Fruit fly (Drosophila melanogaster) whole organism, prepupa: ENCODE measurements around the gene ninaC.
A peak's percentile ranks its signal among the peaks of the same experiment; 100 is the strongest.

ENCODE experiments used
- Blimp-1 ChIP-seq: fragments of 200-800 bp; sonication (Bioruptor generic); optimal IDR thresholded peaks from 3 replicates; lab custom pipeline; 2017; ENCODE audit warnings: missing biosample characterization, missing genetic modification characterization, mild to moderate bottlenecking, moderate library complexity, missing genetic modification reagents
- CG10669 ChIP-seq: fragments of 200-800 bp; sonication (Bioruptor generic); optimal IDR thresholded peaks from 3 replicates; lab custom pipeline; 2018; ENCODE audit warnings: missing biosample characterization, mild to moderate bottlenecking, missing genetic modification characterization, moderate library complexity
- CG11762 ChIP-seq: fragments of 200-800 bp; sonication (Bioruptor generic); optimal IDR thresholded peaks from 3 replicates; lab custom pipeline; 2016; ENCODE audit warnings: missing biosample characterization, missing genetic modification characterization; ENCODE audit not compliant: insufficient read depth
- CG11902 ChIP-seq: fragments of 200-800 bp; sonication (Bioruptor generic); optimal IDR thresholded peaks from 3 replicates; lab custom pipeline; 2016; ENCODE audit warnings: missing biosample characterization, missing genetic modification characterization
- CG15336 ChIP-seq: fragments of 200-800 bp; sonication (Bioruptor generic); IDR thresholded peaks from 2 replicates; pipeline ENCODE4 v1.3.6; 2022; ENCODE audit warnings: missing biosample characterization, missing genetic modification characterization
- CG1621 ChIP-seq: fragments of 200-800 bp; sonication (Bioruptor generic); optimal IDR thresholded peaks from 3 replicates; lab custom pipeline; 2018; ENCODE audit warnings: missing biosample characterization, mild to moderate bottlenecking, missing genetic modification characterization
- CG16779 ChIP-seq: fragments of 200-800 bp; sonication (Bioruptor generic); optimal IDR thresholded peaks from 3 replicates; lab custom pipeline; 2017; ENCODE audit warnings: missing biosample characterization, mild to moderate bottlenecking, missing genetic modification characterization
- CG3032 ChIP-seq: fragments of 200-800 bp; optimal IDR thresholded peaks from 2 replicates; lab custom pipeline; 2019; ENCODE audit warnings: missing biosample characterization, mild to moderate bottlenecking, missing genetic modification characterization, moderate library complexity
- CG31627 ChIP-seq: fragments of 200-800 bp; sonication (Bioruptor generic); optimal IDR thresholded peaks from 3 replicates; lab custom pipeline; 2016; ENCODE audit warnings: missing biosample characterization, missing genetic modification characterization
- CG32006 ChIP-seq: fragments of 200-800 bp; sonication (Bioruptor generic); optimal IDR thresholded peaks from 3 replicates; lab custom pipeline; 2017; ENCODE audit warnings: missing biosample characterization, mild to moderate bottlenecking, missing genetic modification characterization
- CG3919 ChIP-seq: fragments of 200-800 bp; sonication (Bioruptor generic); optimal IDR thresholded peaks from 3 replicates; lab custom pipeline; 2016; ENCODE audit warnings: missing biosample characterization, missing genetic modification characterization
- CG4318 ChIP-seq: fragments of 200-800 bp; sonication (Bioruptor generic); optimal IDR thresholded peaks from 3 replicates; lab custom pipeline; 2017; ENCODE audit warnings: missing biosample characterization, mild to moderate bottlenecking, missing genetic modification characterization
- CG6854 ChIP-seq: fragments of 200-800 bp; sonication (Bioruptor generic); optimal IDR thresholded peaks from 2 replicates; lab custom pipeline; 2017; ENCODE audit warnings: missing biosample characterization, mild to moderate bottlenecking, missing genetic modification characterization
- CG7368 ChIP-seq: fragments of 200-800 bp; sonication (Bioruptor generic); optimal IDR thresholded peaks from 3 replicates; lab custom pipeline; 2016; ENCODE audit warnings: missing biosample characterization, missing genetic modification characterization
- CG8119 ChIP-seq: fragments of 200-800 bp; sonication (Bioruptor generic); IDR thresholded peaks from 3 replicates; pipeline ENCODE4 v1.3.6; 2022; ENCODE audit warnings: missing biosample characterization, missing genetic modification characterization
- CG8319 ChIP-seq: fragments of 200-800 bp; sonication (Bioruptor generic); optimal IDR thresholded peaks from 3 replicates; lab custom pipeline; 2016; ENCODE audit warnings: missing biosample characterization, missing genetic modification characterization
- CG8632 ChIP-seq: fragments of 200-800 bp; sonication (Bioruptor generic); optimal IDR thresholded peaks from 3 replicates; lab custom pipeline; 2016; ENCODE audit warnings: missing biosample characterization, missing genetic modification characterization
- CG9139 ChIP-seq: fragments of 200-800 bp; sonication (Bioruptor generic); optimal IDR thresholded peaks from 3 replicates; lab custom pipeline; 2017; ENCODE audit warnings: missing biosample characterization, mild to moderate bottlenecking, missing genetic modification characterization
- Eip75B ChIP-seq: fragments of 200-800 bp; sonication (Bioruptor generic); optimal IDR thresholded peaks from 3 replicates; lab custom pipeline; 2016; ENCODE audit warnings: missing biosample characterization, missing genetic modification characterization
- Eip78C ChIP-seq: fragments of 200-800 bp; sonication (Bioruptor generic); peaks from one replicate; lab custom pipeline; 2016; ENCODE audit warnings: missing biosample characterization, missing genetic modification characterization
- Eip93F ChIP-seq: fragments of 200-800 bp; sonication (Bioruptor generic); optimal IDR thresholded peaks from 2 replicates; lab custom pipeline; 2016; ENCODE audit warnings: missing biosample characterization, mild to moderate bottlenecking, missing genetic modification characterization
- Ets21C ChIP-seq: fragments of 200-800 bp; sonication (Bioruptor generic); optimal IDR thresholded peaks from 3 replicates; lab custom pipeline; 2016; ENCODE audit warnings: missing biosample characterization, missing genetic modification characterization
- Gug ChIP-seq: fragments of 200-800 bp; sonication (Bioruptor generic); IDR thresholded peaks from 2 replicates; pipeline ENCODE4 v1.3.6; 2022; ENCODE audit warnings: missing biosample characterization, missing genetic modification characterization
- Hr38 ChIP-seq: sonication (Bioruptor generic); optimal IDR thresholded peaks from 2 replicates; lab custom pipeline; 2016; ENCODE audit warnings: missing biosample characterization, missing genetic modification characterization
- Hr4 ChIP-seq: fragments of 200-800 bp; sonication (Bioruptor generic); optimal IDR thresholded peaks from 3 replicates; lab custom pipeline; 2016; ENCODE audit warnings: missing biosample characterization, missing genetic modification characterization
- Lpt ChIP-seq: fragments of 200-800 bp; sonication (Bioruptor generic); optimal IDR thresholded peaks from 3 replicates; lab custom pipeline; 2016; ENCODE audit warnings: missing biosample characterization, missing genetic modification characterization
- OdsH ChIP-seq: fragments of 200-800 bp; sonication (Bioruptor generic); optimal IDR thresholded peaks from 3 replicates; lab custom pipeline; 2016; ENCODE audit warnings: missing biosample characterization, missing genetic modification characterization
- Smox ChIP-seq: fragments of 200-800 bp; sonication (Bioruptor generic); optimal IDR thresholded peaks from 3 replicates; lab custom pipeline; 2016; ENCODE audit warnings: missing biosample characterization, missing genetic modification characterization
- Sox102F ChIP-seq: fragments of 200-800 bp; sonication (Bioruptor generic); optimal IDR thresholded peaks from 2 replicates; lab custom pipeline; 2016; ENCODE audit warnings: missing biosample characterization, mild to moderate bottlenecking, missing genetic modification characterization
- Sox14 ChIP-seq: fragments of 200-800 bp; sonication (Bioruptor generic); optimal IDR thresholded peaks from 3 replicates; lab custom pipeline; 2016; ENCODE audit warnings: missing biosample characterization, missing genetic modification characterization
- Sox15 ChIP-seq: fragments of 200-800 bp; sonication (Bioruptor generic); optimal IDR thresholded peaks from 3 replicates; lab custom pipeline; 2016; ENCODE audit warnings: missing biosample characterization, missing genetic modification characterization
- achi ChIP-seq: fragments of 200-800 bp; sonication (Bioruptor generic); optimal IDR thresholded peaks from 3 replicates; lab custom pipeline; 2016; ENCODE audit warnings: missing biosample characterization, missing genetic modification characterization
- acj6 ChIP-seq: fragments of 200-800 bp; sonication (Bioruptor generic); optimal IDR thresholded peaks from 3 replicates; lab custom pipeline; 2016; ENCODE audit warnings: missing biosample characterization, missing genetic modification characterization
- dsx ChIP-seq: fragments of 200-800 bp; optimal IDR thresholded peaks from 3 replicates; lab custom pipeline; 2019; ENCODE audit warnings: missing biosample characterization, mild to moderate bottlenecking, missing genetic modification characterization, moderate library complexity; ENCODE audit not compliant: poor library complexity, severe bottlenecking
- eg ChIP-seq: fragments of 200-800 bp; sonication (Bioruptor generic); IDR thresholded peaks from 3 replicates; pipeline ENCODE4 v1.3.6; 2022; ENCODE audit warnings: missing biosample characterization, missing genetic modification characterization
- fd59A ChIP-seq: fragments of 200-800 bp; sonication (Bioruptor generic); optimal IDR thresholded peaks from 2 replicates; lab custom pipeline; 2017; ENCODE audit warnings: missing biosample characterization, mild to moderate bottlenecking, missing genetic modification characterization, missing genetic modification reagents
- fd85E ChIP-seq: fragments of 200-800 bp; sonication (Bioruptor generic); optimal IDR thresholded peaks from 3 replicates; lab custom pipeline; 2016; ENCODE audit warnings: missing biosample characterization, missing genetic modification characterization
- fkh ChIP-seq: fragments of 200-800 bp; sonication (Bioruptor generic); optimal IDR thresholded peaks from 3 replicates; lab custom pipeline; 2017; ENCODE audit warnings: missing biosample characterization, mild to moderate bottlenecking, missing genetic modification characterization, moderate library complexity
- lz ChIP-seq: fragments of 200-800 bp; sonication (Bioruptor generic); optimal IDR thresholded peaks from 3 replicates; lab custom pipeline; 2016; ENCODE audit warnings: missing biosample characterization, missing genetic modification characterization
- pdm3 ChIP-seq: fragments of 200-800 bp; sonication (Bioruptor generic); optimal IDR thresholded peaks from 3 replicates; lab custom pipeline; 2016; ENCODE audit warnings: missing biosample characterization, missing genetic modification characterization
- salr ChIP-seq, 2 experiments: fragments of 200-800 bp; sonication (Bioruptor generic); optimal IDR thresholded peaks; 3 replicates each; lab custom pipeline; 2016 to 2018; ENCODE audit warnings: missing biosample characterization in 2 of 2, missing genetic modification characterization in 2 of 2, mild to moderate bottlenecking in 1 of 2
- spab ChIP-seq: fragments of 200-800 bp; sonication (Bioruptor generic); optimal IDR thresholded peaks from 2 replicates; lab custom pipeline; 2017; ENCODE audit warnings: missing biosample characterization, mild to moderate bottlenecking, missing genetic modification characterization, missing genetic modification reagents
- ss ChIP-seq, 2 experiments: fragments of 200-800 bp; sonication (Bioruptor generic); optimal IDR thresholded peaks; 2 replicates in 1 of 2; 3 replicates in 1 of 2; lab custom pipeline; 2017 to 2018; ENCODE audit warnings: mild to moderate bottlenecking in 2 of 2, missing biosample characterization in 2 of 2, missing genetic modification characterization in 2 of 2, moderate library complexity in 1 of 2
- vri ChIP-seq: fragments of 200-800 bp; sonication (Bioruptor generic); optimal IDR thresholded peaks from 3 replicates; lab custom pipeline; 2016; ENCODE audit warnings: missing biosample characterization, mild to moderate bottlenecking, missing genetic modification characterization

The ninaC gene

DNA sequence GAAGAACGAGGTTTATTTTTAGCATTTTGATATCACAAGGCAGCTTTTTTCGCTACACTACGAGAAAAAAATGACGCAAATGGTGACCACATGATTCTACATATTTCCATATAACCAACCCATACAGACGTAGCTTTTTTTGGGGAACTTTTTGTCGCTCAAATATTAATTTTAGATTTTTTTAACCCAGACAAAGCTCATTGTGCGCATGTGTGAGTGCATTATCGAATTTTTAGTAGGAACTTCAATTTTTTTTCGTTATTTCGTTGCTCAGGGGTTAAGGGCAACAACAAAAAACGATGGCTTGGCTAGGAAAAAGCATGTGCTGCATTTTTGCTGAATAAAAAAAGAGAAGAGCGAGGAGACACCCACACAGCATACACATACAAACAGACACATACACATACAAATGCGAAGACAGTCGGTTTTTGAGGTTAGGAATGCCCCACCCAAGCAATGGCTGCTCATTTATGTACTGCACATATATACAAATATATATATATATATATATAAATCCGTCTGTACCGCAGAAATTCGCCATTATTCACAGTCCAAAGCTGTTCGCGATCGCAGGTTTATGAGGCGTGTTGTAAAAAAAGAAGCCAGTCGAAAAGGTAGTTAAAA, 46.9 kb downstream of the ninaC start (continued):
- TF ChIP-seq Hr38 (GFP tag; lab: Kevin White, UChicago): no peak
- peak; percentile 31 for TF ChIP-seq Sox15 (GFP tag; lab: Kevin White, UChicago)
- peak; percentile 41; the same call in 1 of the 3 replicates for TF ChIP-seq CG8119
- no peak for TF ChIP-seq CG16779 (tag; lab: Kevin White, UChicago)
- peak; percentile 37 for TF ChIP-seq CG1621 (tag; lab: Kevin White, UChicago)
- peak; percentile 24 for TF ChIP-seq fd59A
- TF ChIP-seq Eip75B (GFP tag; lab: Kevin White, UChicago): peak; percentile 53
- TF ChIP-seq CG15336 (GFP tag; lab: Robert Waterston, UW): peak; percentile 63
- no peak for TF ChIP-seq fkh (GFP tag; lab: Kevin White, UChicago)
- peak; percentile 13 for TF ChIP-seq CG3919 (GFP tag; lab: Kevin White, UChicago)
- no peak for TF ChIP-seq Ets21C
- TF ChIP-seq eg (GFP tag; lab: Robert Waterston, UW): peak; percentile 71; the same call in 2 of the 3 replicates
- peak; percentile 43 for TF ChIP-seq CG8632
- peak; percentile 24 for TF ChIP-seq achi (GFP tag; lab: Kevin White, UChicago)
- TF ChIP-seq Eip78C (GFP tag; lab: Kevin White, UChicago): peak; percentile 87
- TF ChIP-seq vri (GFP tag; lab: Kevin White, UChicago): peak; percentile 6
- no peak for TF ChIP-seq CG6854 (GFP tag; lab: Kevin White, UChicago)
- TF ChIP-seq Smox (GFP tag; lab: Kevin White, UChicago): peak; percentile 13
- 0 out of 2 replicates have a peak, but pooled peaks have one; percentile 17 for TF ChIP-seq Gug (GFP tag; lab: Robert Waterston, UW)
- no peak for TF ChIP-seq CG7368
- peak; percentile 32 for TF ChIP-seq spab (GFP tag; lab: Kevin White, UChicago)
- TF ChIP-seq CG31627 (GFP tag; lab: Kevin White, UChicago): peak; percentile 55

- TF ChIP-seq eg (GFP tag; lab: Robert Waterston, UW): peak; percentile 93
- TF ChIP-seq fkh (GFP tag; lab: Kevin White, UChicago): no peak
- TF ChIP-seq Ets21C: peak; percentile 87
- peak; percentile 79 for TF ChIP-seq OdsH
- peak; percentile 92 for TF ChIP-seq Eip78C (GFP tag; lab: Kevin White, UChicago)
- TF ChIP-seq CG9139 (GFP tag; lab: Kevin White, UChicago): no peak
- peak; percentile 13 for TF ChIP-seq CG4318
- peak; percentile 84 for TF ChIP-seq pdm3 (GFP tag; lab: Kevin White, UChicago)
- TF ChIP-seq Lpt (GFP tag; lab: Kevin White, UChicago): peak; percentile 27
- peak; percentile 90 for TF ChIP-seq Sox102F
- peak; percentile 29 for TF ChIP-seq CG11762
- TF ChIP-seq CG11902 (GFP tag; lab: Kevin White, UChicago): peak; percentile 76
- peak; percentile 46 for TF ChIP-seq CG1621 (tag; lab: Kevin White, UChicago)
- TF ChIP-seq CG3919 (GFP tag; lab: Kevin White, UChicago): peak; percentile 85
- TF ChIP-seq dsx (GFP tag; lab: Kevin White, UChicago): peak; percentile 29
- no peak for TF ChIP-seq fd85E
- TF ChIP-seq fd59A: peak; percentile 44
- peak; percentile 80 for TF ChIP-seq achi (GFP tag; lab: Kevin White, UChicago)
- peak; percentile 66 for TF ChIP-seq CG32006 (GFP tag; lab: Kevin White, UChicago)
- TF ChIP-seq Eip93F (GFP tag; lab: Kevin White, UChicago): peak; percentile 8
- peak; percentile 7 to 21 for TF ChIP-seq ss (GFP tag; optimal IDR thresholded peaks at IDR 0.05; lab: Kevin White, UChicago)
- TF ChIP-seq CG3032 (tag; lab: Kevin White, UChicago): peak; percentile 56
- TF ChIP-seq Hr38 (GFP tag; lab: Kevin White, UChicago): no peak
- peak; percentile 93 for TF ChIP-seq lz (GFP tag; lab: Kevin White, UChicago)
- peak; percentile 68 for TF ChIP-seq Hr4 (GFP tag; lab: Kevin White, UChicago)
- no peak for TF ChIP-seq CG6854 (GFP tag; lab: Kevin White, UChicago)
- peak; percentile 73 for TF ChIP-seq Gug (GFP tag; lab: Robert Waterston, UW)
- peak; percentile 24 to 31 for TF ChIP-seq salr (GFP tag; optimal IDR thresholded peaks at IDR 0.05; lab: Kevin White, UChicago)
- TF ChIP-seq Sox14: peak; percentile 89
- TF ChIP-seq CG16779 (tag; lab: Kevin White, UChicago): peak; percentile 33
- TF ChIP-seq CG8319 (GFP tag; lab: Kevin White, UChicago): peak; percentile 70
- peak; percentile 87 for TF ChIP-seq Smox (GFP tag; lab: Kevin White, UChicago)
- peak; percentile 62 for TF ChIP-seq CG8632
- TF ChIP-seq Blimp-1 (GFP tag; lab: Kevin White, UChicago): peak; percentile 45
- TF ChIP-seq CG10669: peak; percentile 66
- TF ChIP-seq CG7368: peak; percentile 86
- peak; percentile 83 for TF ChIP-seq acj6 (GFP tag; lab: Kevin White, UChicago)
Measured at dm6 chr2L:7424907-7425689, 47.6 kb downstream of the ninaC start.
